Worm (Caenorhabditis elegans): Measurements from ENCODE around the gene F23B2.7.

ce11 chrIV:9121545-9121944 lies 28.7 kb upstream of the F23B2.7 start:
- TF ChIP-seq sea-1 (GFP tag; conservative IDR thresholded peaks at IDR 0.05) (no peak), ama-1 (optimal IDR thresholded peaks at IDR 0.05) (no peak), B0310.2 (tag; optimal IDR thresholded peaks at IDR 0.05) (no peak), aly-1 (tag; optimal IDR thresholded peaks at IDR 0.05) (no peak), hmg-4 (GFP tag; optimal IDR thresholded peaks at IDR 0.05) (no peak), ceh-36 (tag; optimal IDR thresholded peaks at IDR 0.05) (no peak), scrt-1 (GFP tag; IDR thresholded peaks at IDR 0.05) (no peak), F13C5.2 (tag; optimal IDR thresholded peaks at IDR 0.05) (no peak)

All from whole organism, early embryonic.